Fruit fly (Drosophila melanogaster) whole organism, larva: ENCODE measurements around the gene nxf4.

Experiments
- noc ChIP-seq: fragments of 200-800 bp; sonication (Bioruptor generic); optimal IDR thresholded peaks from 3 replicates; lab custom pipeline; 2019; ENCODE audit warnings: missing biosample characterization, mild to moderate bottlenecking, missing genetic modification characterization, moderate library complexity

Gene nxf4

DNA sequence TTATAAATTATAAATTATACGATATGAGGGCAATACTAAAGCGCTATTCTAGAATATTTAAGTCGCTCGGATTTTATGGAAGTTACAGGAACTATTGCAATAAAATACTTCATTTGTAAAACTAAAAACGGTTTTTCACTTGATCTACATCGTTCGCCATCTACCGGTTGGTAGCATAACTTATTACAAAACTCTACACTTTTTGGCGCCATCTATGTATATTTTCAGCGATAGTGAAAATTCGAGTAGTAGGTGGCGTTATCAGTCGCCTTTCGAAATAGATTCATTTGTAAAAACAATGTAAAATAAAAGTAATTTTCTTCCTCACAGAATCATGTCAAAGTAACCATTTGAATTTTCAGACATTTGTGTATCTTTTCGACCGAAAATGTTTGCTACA, at the start of gene nxf4:
Gene nxf4 (plus strand): TSS at position 286 of the 400 bp plus-strand sequence.
- no peak for TF ChIP-seq noc (tag; lab: Kevin White, UChicago)

DNA sequence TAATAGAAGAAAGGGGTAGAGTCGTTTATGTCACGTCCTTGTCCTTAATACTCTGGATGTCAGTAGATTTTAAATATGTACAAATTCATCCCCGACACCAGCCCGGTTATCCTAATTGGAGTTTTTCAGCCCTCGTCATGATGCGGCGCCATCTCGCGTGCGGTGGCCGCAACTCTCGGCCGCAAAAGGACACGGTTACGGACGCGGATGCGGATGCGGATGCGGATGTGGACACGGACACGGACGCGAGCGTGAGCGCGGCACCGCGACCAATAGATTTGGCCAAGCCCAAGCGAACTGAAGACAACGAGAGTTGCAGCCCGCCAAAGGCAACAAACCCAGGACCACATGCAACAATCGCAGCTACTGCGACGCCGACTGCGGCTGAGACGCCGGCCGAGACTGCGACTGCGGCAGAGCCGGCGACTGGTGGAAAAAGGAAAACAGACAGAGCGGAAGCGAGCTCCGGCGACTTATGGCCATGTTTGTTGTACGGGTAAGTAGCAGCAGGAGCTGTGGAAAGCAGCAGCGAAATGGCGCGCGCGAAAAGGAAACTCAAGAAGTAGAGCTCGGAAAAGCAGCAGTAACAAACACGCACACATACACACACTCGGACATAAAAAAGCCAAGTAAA, 42.0 kb upstream of the nxf4 start, which contains the start of gene CG42544:
Gene CG42544 (plus strand): TSS at position 138 of the 634 bp plus-strand sequence.
- TF ChIP-seq noc (tag; lab: Kevin White, UChicago), result no peak

- TF ChIP-seq noc (tag; lab: Kevin White, UChicago), result no peak
These were observed 39.9 kb upstream of the nxf4 start for dm6 chr3R:7306539-7307192.

DNA sequence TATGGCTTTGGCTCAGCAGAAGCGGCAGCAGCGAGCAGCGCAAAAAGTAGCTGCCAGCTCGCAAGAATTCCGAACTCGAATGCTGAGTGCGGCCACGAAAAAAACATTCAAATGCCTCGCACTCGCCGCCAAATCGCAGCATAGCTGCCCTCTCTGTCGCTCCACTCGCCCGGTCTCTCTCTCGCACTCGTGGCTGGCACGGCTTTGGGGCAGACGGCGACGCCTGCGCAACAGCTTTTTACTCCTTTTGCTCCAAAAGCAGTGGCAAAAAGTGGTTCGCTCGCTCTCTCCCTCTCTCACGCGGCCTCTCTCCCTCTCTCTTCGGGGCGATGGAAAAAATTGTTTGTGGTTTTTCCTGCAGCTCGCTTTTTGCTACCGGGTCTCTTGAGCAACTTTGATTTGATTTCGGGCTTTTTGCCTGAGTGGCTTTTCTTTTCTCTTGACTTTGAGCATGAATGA, 36.9 kb upstream of the nxf4 start, which contains the start of gene rn:
Gene rn (minus strand): TSS at position 51 of the 459 bp plus-strand sequence.
- TF ChIP-seq noc (tag; lab: Kevin White, UChicago), result no peak

- no peak for TF ChIP-seq noc (tag; lab: Kevin White, UChicago)
These were observed 36.0 kb upstream of the nxf4 start for dm6 chr3R:7310576-7310975.

DNA sequence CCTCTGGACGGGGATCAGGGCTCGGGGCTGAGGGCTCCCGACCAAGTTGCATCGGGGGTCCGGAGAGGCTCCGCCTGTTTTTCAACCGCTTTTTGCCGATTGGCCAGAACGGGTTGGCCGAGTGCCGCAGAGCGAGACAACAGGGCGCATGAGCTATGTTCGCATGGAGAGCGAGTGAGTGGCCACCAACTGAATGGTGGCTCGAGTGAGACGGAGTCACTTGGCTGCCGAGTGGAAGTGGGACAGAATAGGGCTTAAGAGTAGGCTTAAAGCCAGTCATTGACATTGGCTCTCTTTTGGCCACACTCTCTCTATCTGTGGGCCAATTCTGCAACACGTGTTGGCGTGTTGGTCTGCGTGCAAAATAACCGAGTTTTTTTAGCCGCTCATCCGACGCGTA, 33.5 kb upstream of the nxf4 start:
- no peak for TF ChIP-seq noc (tag; lab: Kevin White, UChicago)

DNA sequence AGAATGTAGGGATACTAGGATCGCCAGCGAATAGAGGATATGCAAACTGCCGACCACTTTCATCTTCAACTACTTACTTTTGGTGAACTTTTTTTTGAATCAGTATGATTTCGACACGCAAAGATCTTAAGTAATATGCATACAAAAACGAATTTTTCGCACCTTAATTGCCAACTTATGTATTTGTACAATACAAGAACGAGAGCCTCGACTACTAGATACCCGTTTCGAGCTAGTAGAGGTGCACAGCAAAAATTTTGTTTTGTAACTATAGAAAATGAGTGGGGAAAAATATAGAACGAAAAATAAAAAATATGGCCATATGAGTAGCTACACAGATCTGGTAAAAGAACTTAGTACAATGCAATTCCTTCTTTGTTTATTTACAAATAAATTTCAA, 29.4 kb upstream of the nxf4 start, which contains the start of gene CG10029:
Gene CG10029 (minus strand): TSS at position 101 of the 400 bp plus-strand sequence.
- no peak for TF ChIP-seq noc (tag; lab: Kevin White, UChicago)

DNA sequence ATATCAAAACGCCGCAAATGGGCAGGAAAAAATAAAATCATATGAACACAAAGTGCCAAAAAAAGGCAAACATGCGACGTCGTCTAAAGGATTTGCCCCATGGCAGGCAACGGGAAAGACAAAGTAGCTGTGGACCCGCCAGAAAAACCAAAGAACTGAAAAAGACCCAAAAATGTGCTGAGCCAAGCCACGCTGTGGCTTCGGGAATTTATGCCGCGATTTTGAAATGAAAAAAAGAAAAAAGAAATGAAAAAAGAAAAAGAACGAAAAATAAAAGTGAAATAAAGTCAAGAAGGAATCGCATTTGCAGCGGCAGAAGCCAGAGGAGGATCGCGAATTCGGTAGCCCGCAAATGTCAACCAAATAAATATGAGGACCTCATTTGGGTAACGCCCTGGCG, 24.0 kb upstream of the nxf4 start:
- no peak for TF ChIP-seq noc (tag; lab: Kevin White, UChicago)

dm6 chr3R:7326200-7326599, 20.3 kb upstream of the nxf4 start:
- no peak for TF ChIP-seq noc (tag; lab: Kevin White, UChicago)

- no peak for TF ChIP-seq noc (tag; lab: Kevin White, UChicago)
These were observed 15.8 kb upstream of the nxf4 start for dm6 chr3R:7330695-7331094.

DNA sequence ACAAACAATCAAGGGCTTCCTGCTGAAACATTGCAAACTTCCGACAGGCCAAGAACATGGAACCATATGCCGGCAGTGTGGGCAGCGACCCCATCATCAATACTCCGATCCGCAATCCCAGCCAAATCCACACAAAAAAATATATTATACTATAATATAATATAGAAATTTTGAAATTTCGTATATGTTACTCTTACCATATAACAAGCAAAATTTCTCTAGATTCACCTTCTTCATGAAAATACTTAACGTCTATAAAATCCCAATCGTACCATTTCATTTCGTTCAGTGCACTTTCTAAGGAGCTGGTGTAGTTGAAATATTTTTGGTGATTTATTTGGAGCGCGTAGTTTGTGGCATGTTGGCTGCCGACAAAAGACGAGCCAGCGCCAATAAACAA, 11.9 kb upstream of the nxf4 start:
- no peak for TF ChIP-seq noc (tag; lab: Kevin White, UChicago)

dm6 chr3R:7336454-7336853, 10.1 kb upstream of the nxf4 start:
- TF ChIP-seq noc (tag; lab: Kevin White, UChicago), result no peak

DNA sequence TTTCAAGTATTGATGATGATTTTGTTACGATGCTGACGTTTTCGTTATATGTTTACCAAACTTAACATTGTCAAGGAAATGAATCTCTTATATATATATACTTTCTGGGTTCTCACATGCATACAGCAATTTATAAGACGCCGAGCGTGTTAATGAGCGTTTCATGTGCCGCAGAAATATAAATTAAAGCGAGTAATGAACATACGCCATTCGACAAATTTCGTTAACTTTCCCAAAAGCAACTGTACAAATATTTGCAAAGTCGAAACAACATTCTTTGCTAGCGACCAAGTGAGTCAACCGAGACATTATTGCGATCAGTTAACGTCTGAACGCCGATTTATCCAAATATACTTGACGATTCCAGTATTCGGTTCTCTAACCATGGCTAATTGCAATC, 1.8 kb upstream of the nxf4 start, which contains the start of gene CG31496:
Gene CG31496 (plus strand): TSS at position 301 of the 400 bp plus-strand sequence.
- no peak for TF ChIP-seq noc (tag; lab: Kevin White, UChicago)

DNA sequence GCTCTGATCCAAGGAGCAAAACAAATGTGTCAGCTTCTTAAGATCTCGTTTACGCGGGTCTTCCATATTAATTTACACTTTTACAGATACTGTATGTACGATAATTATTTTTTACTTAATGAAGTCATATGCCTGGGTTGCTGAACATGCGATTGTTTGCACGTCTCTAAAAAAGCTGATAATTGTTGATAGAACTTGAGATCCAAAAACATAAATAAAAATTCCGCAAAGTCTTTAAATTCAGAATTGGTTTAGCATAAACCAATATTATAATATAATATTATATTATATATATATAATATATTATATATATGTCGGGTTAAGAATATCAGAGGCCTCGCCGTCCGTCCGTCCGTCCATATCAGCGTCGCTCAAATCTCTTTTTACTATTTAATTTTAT, 2.9 kb downstream of the nxf4 start, which contains the start of gene CG43290:
Gene CG43290 (minus strand): TSS at position 101 of the 400 bp plus-strand sequence.
- TF ChIP-seq noc (tag; lab: Kevin White, UChicago), result no peak

- TF ChIP-seq noc (tag; lab: Kevin White, UChicago), result no peak
These were observed 15.5 kb downstream of the nxf4 start, which contains the start of gene CG17944 for dm6 chr3R:7362023-7362422. CG17944 (minus strand) TSS chr3R:7362123.

dm6 chr3R:7363673-7364072, 17.1 kb downstream of the nxf4 start, which contains the start of gene Mst84Dd:
Mst84Dd (minus strand) TSS chr3R:7363773.
- no peak for TF ChIP-seq noc (tag; lab: Kevin White, UChicago)
